Fruit fly (Drosophila melanogaster) whole organism, prepupa: ENCODE data around the gene CG14131.

ENCODE experiments used
- Blimp-1 ChIP-seq: fragments of 200-800 bp; sonication (Bioruptor generic); optimal IDR thresholded peaks from 3 replicates; lab custom pipeline; 2017; ENCODE audit warnings: missing biosample characterization, missing genetic modification characterization, mild to moderate bottlenecking, moderate library complexity, missing genetic modification reagents
- CG10631 ChIP-seq: fragments of 200-800 bp; sonication (Bioruptor generic); optimal IDR thresholded peaks from 2 replicates; lab custom pipeline; 2016; ENCODE audit warnings: missing biosample characterization, missing genetic modification characterization
- CG10669 ChIP-seq: fragments of 200-800 bp; sonication (Bioruptor generic); optimal IDR thresholded peaks from 3 replicates; lab custom pipeline; 2018; ENCODE audit warnings: missing biosample characterization, mild to moderate bottlenecking, missing genetic modification characterization, moderate library complexity
- CG11294 ChIP-seq: fragments of 200-800 bp; sonication (Bioruptor generic); IDR thresholded peaks from 2 replicates; pipeline ENCODE4 v1.3.6; 2022; ENCODE audit warnings: missing biosample characterization, missing genetic modification characterization
- CG11902 ChIP-seq: fragments of 200-800 bp; sonication (Bioruptor generic); optimal IDR thresholded peaks from 3 replicates; lab custom pipeline; 2016; ENCODE audit warnings: missing biosample characterization, missing genetic modification characterization
- CG15336 ChIP-seq: fragments of 200-800 bp; sonication (Bioruptor generic); IDR thresholded peaks from 2 replicates; pipeline ENCODE4 v1.3.6; 2022; ENCODE audit warnings: missing biosample characterization, missing genetic modification characterization
- CG1621 ChIP-seq: fragments of 200-800 bp; sonication (Bioruptor generic); optimal IDR thresholded peaks from 3 replicates; lab custom pipeline; 2018; ENCODE audit warnings: missing biosample characterization, mild to moderate bottlenecking, missing genetic modification characterization
- CG16779 ChIP-seq: fragments of 200-800 bp; sonication (Bioruptor generic); optimal IDR thresholded peaks from 3 replicates; lab custom pipeline; 2017; ENCODE audit warnings: missing biosample characterization, mild to moderate bottlenecking, missing genetic modification characterization
- CG3032 ChIP-seq: fragments of 200-800 bp; optimal IDR thresholded peaks from 2 replicates; lab custom pipeline; 2019; ENCODE audit warnings: missing biosample characterization, mild to moderate bottlenecking, missing genetic modification characterization, moderate library complexity
- CG31627 ChIP-seq: fragments of 200-800 bp; sonication (Bioruptor generic); optimal IDR thresholded peaks from 3 replicates; lab custom pipeline; 2016; ENCODE audit warnings: missing biosample characterization, missing genetic modification characterization
- CG32006 ChIP-seq: fragments of 200-800 bp; sonication (Bioruptor generic); optimal IDR thresholded peaks from 3 replicates; lab custom pipeline; 2017; ENCODE audit warnings: missing biosample characterization, mild to moderate bottlenecking, missing genetic modification characterization
- CG3919 ChIP-seq: fragments of 200-800 bp; sonication (Bioruptor generic); optimal IDR thresholded peaks from 3 replicates; lab custom pipeline; 2016; ENCODE audit warnings: missing biosample characterization, missing genetic modification characterization
- CG4318 ChIP-seq: fragments of 200-800 bp; sonication (Bioruptor generic); optimal IDR thresholded peaks from 3 replicates; lab custom pipeline; 2017; ENCODE audit warnings: missing biosample characterization, mild to moderate bottlenecking, missing genetic modification characterization
- CG6276 ChIP-seq: fragments of 200-800 bp; sonication (Bioruptor generic); optimal IDR thresholded peaks from 2 replicates; lab custom pipeline; 2017; ENCODE audit warnings: missing biosample characterization, mild to moderate bottlenecking, missing genetic modification characterization
- CG6792 ChIP-seq: fragments of 200-800 bp; sonication (Bioruptor generic); optimal IDR thresholded peaks from 3 replicates; lab custom pipeline; 2016; ENCODE audit warnings: missing biosample characterization, missing genetic modification characterization
- CG6808 ChIP-seq: fragments of 200-800 bp; sonication (Bioruptor generic); optimal IDR thresholded peaks from 3 replicates; lab custom pipeline; 2017; ENCODE audit warnings: missing biosample characterization, missing genetic modification characterization, mild to moderate bottlenecking, moderate library complexity, missing genetic modification reagents
- CG6854 ChIP-seq: fragments of 200-800 bp; sonication (Bioruptor generic); optimal IDR thresholded peaks from 2 replicates; lab custom pipeline; 2017; ENCODE audit warnings: missing biosample characterization, mild to moderate bottlenecking, missing genetic modification characterization
- CG8119 ChIP-seq: fragments of 200-800 bp; sonication (Bioruptor generic); IDR thresholded peaks from 3 replicates; pipeline ENCODE4 v1.3.6; 2022; ENCODE audit warnings: missing biosample characterization, missing genetic modification characterization
- CG8632 ChIP-seq: fragments of 200-800 bp; sonication (Bioruptor generic); optimal IDR thresholded peaks from 3 replicates; lab custom pipeline; 2016; ENCODE audit warnings: missing biosample characterization, missing genetic modification characterization
- CG9139 ChIP-seq: fragments of 200-800 bp; sonication (Bioruptor generic); optimal IDR thresholded peaks from 3 replicates; lab custom pipeline; 2017; ENCODE audit warnings: missing biosample characterization, mild to moderate bottlenecking, missing genetic modification characterization
- Eip75B ChIP-seq: fragments of 200-800 bp; sonication (Bioruptor generic); optimal IDR thresholded peaks from 3 replicates; lab custom pipeline; 2016; ENCODE audit warnings: missing biosample characterization, missing genetic modification characterization
- Eip93F ChIP-seq: fragments of 200-800 bp; sonication (Bioruptor generic); optimal IDR thresholded peaks from 2 replicates; lab custom pipeline; 2016; ENCODE audit warnings: missing biosample characterization, mild to moderate bottlenecking, missing genetic modification characterization
- Ets96B ChIP-seq: fragments of 200-800 bp; optimal IDR thresholded peaks from 2 replicates; lab custom pipeline; 2019; ENCODE audit warnings: missing biosample characterization, mild to moderate bottlenecking, missing genetic modification characterization, moderate library complexity
- Gug ChIP-seq: fragments of 200-800 bp; sonication (Bioruptor generic); IDR thresholded peaks from 2 replicates; pipeline ENCODE4 v1.3.6; 2022; ENCODE audit warnings: missing biosample characterization, missing genetic modification characterization
- Hr39 ChIP-seq: fragments of 200-800 bp; sonication (Bioruptor generic); optimal IDR thresholded peaks from 2 replicates; lab custom pipeline; 2016; ENCODE audit warnings: missing biosample characterization, missing genetic modification characterization
- Lpt ChIP-seq: fragments of 200-800 bp; sonication (Bioruptor generic); optimal IDR thresholded peaks from 3 replicates; lab custom pipeline; 2016; ENCODE audit warnings: missing biosample characterization, missing genetic modification characterization
- Met ChIP-seq: fragments of 200-800 bp; sonication (Bioruptor generic); optimal IDR thresholded peaks from 3 replicates; lab custom pipeline; 2016; ENCODE audit warnings: missing biosample characterization, missing genetic modification characterization
- Smox ChIP-seq: fragments of 200-800 bp; sonication (Bioruptor generic); optimal IDR thresholded peaks from 3 replicates; lab custom pipeline; 2016; ENCODE audit warnings: missing biosample characterization, missing genetic modification characterization
- Sox102F ChIP-seq: fragments of 200-800 bp; sonication (Bioruptor generic); optimal IDR thresholded peaks from 2 replicates; lab custom pipeline; 2016; ENCODE audit warnings: missing biosample characterization, mild to moderate bottlenecking, missing genetic modification characterization
- achi ChIP-seq: fragments of 200-800 bp; sonication (Bioruptor generic); optimal IDR thresholded peaks from 3 replicates; lab custom pipeline; 2016; ENCODE audit warnings: missing biosample characterization, missing genetic modification characterization
- acj6 ChIP-seq: fragments of 200-800 bp; sonication (Bioruptor generic); optimal IDR thresholded peaks from 3 replicates; lab custom pipeline; 2016; ENCODE audit warnings: missing biosample characterization, missing genetic modification characterization
- cyc ChIP-seq: fragments of 200-800 bp; sonication (Bioruptor generic); optimal IDR thresholded peaks from 3 replicates; lab custom pipeline; 2016; ENCODE audit warnings: missing biosample characterization, missing genetic modification characterization
- dac ChIP-seq: fragments of 200-800 bp; sonication (Bioruptor generic); optimal IDR thresholded peaks from 2 replicates; lab custom pipeline; 2017; ENCODE audit warnings: missing biosample characterization, mild to moderate bottlenecking, missing genetic modification characterization
- dsx ChIP-seq: fragments of 200-800 bp; optimal IDR thresholded peaks from 3 replicates; lab custom pipeline; 2019; ENCODE audit warnings: missing biosample characterization, mild to moderate bottlenecking, missing genetic modification characterization, moderate library complexity; ENCODE audit not compliant: poor library complexity, severe bottlenecking
- fkh ChIP-seq: fragments of 200-800 bp; sonication (Bioruptor generic); optimal IDR thresholded peaks from 3 replicates; lab custom pipeline; 2017; ENCODE audit warnings: missing biosample characterization, mild to moderate bottlenecking, missing genetic modification characterization, moderate library complexity
- lz ChIP-seq: fragments of 200-800 bp; sonication (Bioruptor generic); optimal IDR thresholded peaks from 3 replicates; lab custom pipeline; 2016; ENCODE audit warnings: missing biosample characterization, missing genetic modification characterization
- net ChIP-seq: fragments of 200-800 bp; sonication (Bioruptor generic); optimal IDR thresholded peaks from 3 replicates; lab custom pipeline; 2016; ENCODE audit warnings: missing biosample characterization, missing genetic modification characterization
- salr ChIP-seq, 2 experiments: fragments of 200-800 bp; sonication (Bioruptor generic); optimal IDR thresholded peaks; 3 replicates each; lab custom pipeline; 2016 to 2018; ENCODE audit warnings: missing biosample characterization in 2 of 2, missing genetic modification characterization in 2 of 2, mild to moderate bottlenecking in 1 of 2
- spab ChIP-seq: fragments of 200-800 bp; sonication (Bioruptor generic); optimal IDR thresholded peaks from 2 replicates; lab custom pipeline; 2017; ENCODE audit warnings: missing biosample characterization, mild to moderate bottlenecking, missing genetic modification characterization, missing genetic modification reagents
- ss ChIP-seq, 2 experiments: fragments of 200-800 bp; sonication (Bioruptor generic); optimal IDR thresholded peaks; 2 replicates in 1 of 2; 3 replicates in 1 of 2; lab custom pipeline; 2017 to 2018; ENCODE audit warnings: mild to moderate bottlenecking in 2 of 2, missing biosample characterization in 2 of 2, missing genetic modification characterization in 2 of 2, moderate library complexity in 1 of 2
- topi ChIP-seq: fragments of 200-800 bp; sonication (Bioruptor generic); optimal IDR thresholded peaks from 3 replicates; lab custom pipeline; 2016; ENCODE audit warnings: missing biosample characterization, missing genetic modification characterization
- vri ChIP-seq: fragments of 200-800 bp; sonication (Bioruptor generic); optimal IDR thresholded peaks from 3 replicates; lab custom pipeline; 2016; ENCODE audit warnings: missing biosample characterization, mild to moderate bottlenecking, missing genetic modification characterization

Gene CG14131

DNA sequence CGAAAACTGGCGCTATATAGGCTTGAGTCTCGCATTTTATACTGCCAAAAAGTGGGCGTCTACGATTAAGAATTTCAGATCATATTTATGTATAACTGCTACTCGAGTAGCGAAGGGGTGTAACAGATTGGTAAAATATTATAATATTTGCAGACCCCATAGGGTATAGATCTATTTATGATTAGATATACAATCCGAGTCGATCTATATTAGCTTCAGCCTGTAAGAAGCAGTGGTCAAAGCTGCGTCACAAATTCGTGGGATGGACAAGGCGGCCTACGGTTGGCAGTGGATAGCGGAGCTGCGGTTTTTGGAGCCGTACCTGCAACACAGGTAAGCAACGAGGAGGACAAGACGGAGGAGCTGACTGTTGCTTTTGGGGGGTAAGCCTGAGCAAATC lies 37.8 kb downstream of the CG14131 start, which contains the start of gene Cubn2:
Gene Cubn2, minus strand, starts transcription at position 101 of the 400 bp plus-strand sequence.
- TF ChIP-seq CG8632 (no peak), lz (GFP tag; lab: Kevin White, UChicago) (no peak), CG15336 (GFP tag; lab: Robert Waterston, UW) (no peak), CG11294 (no peak), CG6808 (GFP tag; lab: Kevin White, UChicago) (no peak), CG32006 (GFP tag; lab: Kevin White, UChicago) (no peak), cyc (GFP tag; lab: Kevin White, UChicago) (no peak), net (GFP tag; lab: Kevin White, UChicago) (no peak), CG6792 (no peak), Met (GFP tag; lab: Kevin White, UChicago) (no peak), Eip93F (no peak), CG1621 (no peak), CG16779 (tag; lab: Kevin White, UChicago) (no peak), Ets96B (tag; lab: Kevin White, UChicago) (no peak), CG9139 (GFP tag; lab: Kevin White, UChicago) (no peak), dsx (no peak), ss (GFP tag; optimal IDR thresholded peaks at IDR 0.05; lab: Kevin White, UChicago) (no peak), topi (GFP tag; lab: Kevin White, UChicago) (no peak)
- TF ChIP-seq, all 60 proteins: peak for 0

DNA sequence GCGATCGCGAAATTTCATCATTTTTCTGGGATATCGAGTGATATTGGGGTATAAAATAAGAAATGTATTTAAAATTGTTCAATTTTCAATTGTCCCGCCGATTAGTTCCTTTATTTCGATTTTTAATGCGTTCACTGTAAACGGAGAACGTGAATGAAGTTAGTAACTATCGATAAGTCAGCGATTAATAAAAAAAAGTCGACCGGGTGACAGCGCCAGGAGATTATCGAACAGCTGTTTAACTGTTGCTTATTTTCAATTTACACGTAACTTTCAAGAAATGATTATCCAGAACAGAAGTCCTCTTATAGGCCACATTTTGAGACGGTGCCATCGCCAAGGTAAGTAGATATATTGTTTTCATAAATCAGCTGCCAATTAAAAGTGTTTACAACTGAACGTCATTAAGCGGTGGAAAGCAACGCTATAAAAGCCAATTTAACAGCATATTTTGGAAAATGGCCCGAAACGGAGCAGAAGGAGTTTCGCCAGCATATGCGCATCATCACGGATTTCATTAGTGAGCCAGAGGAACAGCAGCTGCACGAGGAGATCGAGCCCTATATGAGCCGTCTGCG lies 38.4 kb downstream of the CG14131 start, which contains the start of gene CG14130:
Gene CG14130, plus strand, starts transcription at position 225 of the 578 bp plus-strand sequence.
- TF ChIP-seq Hr39 (GFP tag; lab: Kevin White, UChicago) (no peak), acj6 (GFP tag; lab: Kevin White, UChicago) (no peak), CG3032 (no peak), CG10631 (no peak), achi (GFP tag; lab: Kevin White, UChicago) (peak; percentile 71), CG11902 (GFP tag; lab: Kevin White, UChicago) (no peak), spab (GFP tag; lab: Kevin White, UChicago) (no peak)

DNA sequence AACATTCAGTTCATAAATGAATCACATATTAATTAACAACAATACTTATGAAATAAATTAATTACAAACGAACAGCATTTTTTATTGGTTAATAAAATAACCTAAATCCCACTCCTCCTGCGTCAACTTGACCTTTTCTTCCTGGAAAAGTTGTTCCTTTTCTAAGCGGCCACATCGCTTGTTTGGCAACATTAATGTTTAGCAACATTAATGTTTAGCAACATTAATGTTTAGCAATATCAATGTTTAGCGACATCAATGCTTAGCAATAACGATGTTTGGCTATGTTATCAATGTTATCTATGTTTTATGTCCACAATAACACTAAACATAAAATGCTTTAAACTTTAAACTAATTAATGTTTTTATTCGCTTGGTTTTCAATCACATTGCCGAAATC lies 39.8 kb downstream of the CG14131 start:
- TF ChIP-seq Smox: no peak

DNA sequence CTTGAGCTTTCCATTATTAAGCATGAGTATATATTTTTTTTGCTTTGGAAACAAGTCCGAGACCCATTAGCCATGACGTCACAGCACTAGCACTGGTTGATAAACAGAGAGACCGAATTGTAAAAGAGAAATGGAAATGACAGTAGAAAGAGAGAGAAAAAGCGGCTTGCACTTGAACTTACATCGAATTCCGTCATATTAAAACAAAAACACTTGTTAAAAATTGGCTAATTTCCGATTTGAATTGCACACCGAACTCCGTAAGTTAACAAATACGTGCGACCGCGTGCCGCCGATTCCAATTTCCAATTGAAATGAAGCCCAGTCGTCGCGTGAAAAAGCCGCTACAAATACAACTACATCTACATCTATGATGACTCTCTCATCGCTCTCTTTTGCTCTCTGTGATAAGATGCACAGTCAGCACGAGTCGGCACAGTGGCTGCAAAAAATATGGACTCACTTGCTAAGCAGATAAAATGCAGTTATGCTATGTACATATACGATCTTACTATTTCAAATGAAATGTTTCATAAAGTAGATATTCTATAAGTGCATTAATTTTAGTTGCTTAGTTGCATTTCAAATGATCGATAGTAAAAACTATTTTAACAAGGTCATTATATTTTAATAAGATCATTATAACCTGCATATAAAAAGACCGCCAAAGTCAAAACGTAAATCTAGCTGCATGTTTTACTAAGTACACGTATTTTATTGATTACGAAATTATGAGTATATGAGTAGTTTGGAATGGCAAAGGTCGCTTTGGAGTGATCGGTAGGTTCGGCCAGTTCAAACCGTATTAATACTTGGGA lies 43.0 kb downstream of the CG14131 start:
- TF ChIP-seq net (GFP tag; lab: Kevin White, UChicago) (peak; percentile 58), CG31627 (GFP tag; lab: Kevin White, UChicago) (peak; percentile 33), Sox102F (GFP tag; lab: Kevin White, UChicago) (peak; percentile 63), CG4318 (GFP tag; lab: Kevin White, UChicago) (no peak), CG9139 (GFP tag; lab: Kevin White, UChicago) (no peak), salr (GFP tag; optimal IDR thresholded peaks at IDR 0.05; lab: Kevin White, UChicago) (no peak), Met (GFP tag; lab: Kevin White, UChicago) (no peak), CG8119 (peak; percentile 27; the same call in 2 of the 3 replicates), CG11902 (GFP tag; lab: Kevin White, UChicago) (no peak), ss (GFP tag; optimal IDR thresholded peaks at IDR 0.05; lab: Kevin White, UChicago) (no peak), Lpt (GFP tag; lab: Kevin White, UChicago) (peak; percentile 25), lz (GFP tag; lab: Kevin White, UChicago) (peak; percentile 38), topi (GFP tag; lab: Kevin White, UChicago) (peak; percentile 3), fkh (GFP tag; lab: Kevin White, UChicago) (no peak), CG6854 (GFP tag; lab: Kevin White, UChicago) (peak; percentile 40), Gug (GFP tag; lab: Robert Waterston, UW) (no peak), CG6792 (peak; percentile 20), CG6808 (GFP tag; lab: Kevin White, UChicago) (peak; percentile 57), CG6276 (GFP tag; lab: Kevin White, UChicago) (no peak), CG10669 (GFP tag; lab: Kevin White, UChicago) (no peak), CG8632 (peak; percentile 6), Smox (peak; percentile 40), Eip75B (no peak), dac (no peak), CG3919 (GFP tag; lab: Kevin White, UChicago) (no peak), Blimp-1 (GFP tag; lab: Kevin White, UChicago) (no peak), vri (GFP tag; lab: Kevin White, UChicago) (peak; percentile 59)
